Worm (Caenorhabditis elegans) whole organism, mixed stage, embryonic: Measurements from ENCODE around the gene F49C12.11.

Experiments used
- M03D4.4 ChIP-seq: sonication (generic microtip); optimal IDR thresholded peaks from 2 replicates; lab custom pipeline; 2017; ENCODE audit warnings: mild to moderate bottlenecking, missing genetic modification characterization, missing compliant biosample characterization
- bed-3 ChIP-seq: fragments of 200-800 bp; sonication (Bioruptor generic); optimal IDR thresholded peaks from 3 replicates; lab custom pipeline; 2018; ENCODE audit warnings: mild to moderate bottlenecking, missing genetic modification characterization, moderate library complexity, missing compliant biosample characterization
- blmp-1 ChIP-seq: fragments of 150-350 bp; optimal IDR thresholded peaks from 2 replicates; lab custom pipeline; 2014; ENCODE audit warnings: missing biosample characterization, missing genetic modification characterization
- ceh-39 ChIP-seq: fragments of 150-350 bp; optimal IDR thresholded peaks from 2 replicates; lab custom pipeline; 2014; ENCODE audit warnings: missing biosample characterization, missing genetic modification characterization
- ceh-43 ChIP-seq: fragments of 200-800 bp; sonication (Bioruptor generic); optimal IDR thresholded peaks from 2 replicates; lab custom pipeline; 2018; ENCODE audit warnings: mild to moderate bottlenecking, missing genetic modification characterization, moderate library complexity, missing compliant biosample characterization
- ces-1 ChIP-seq: fragments of 150-350 bp; optimal IDR thresholded peaks from 2 replicates; lab custom pipeline; 2014; ENCODE audit warnings: missing biosample characterization, missing genetic modification reagents, missing genetic modification characterization
- cnd-1 ChIP-seq: fragments of 200-800 bp; sonication (Bioruptor generic); optimal IDR thresholded peaks from 2 replicates; lab custom pipeline; 2018; ENCODE audit warnings: mild to moderate bottlenecking, missing genetic modification characterization, missing compliant biosample characterization
- drap-1 ChIP-seq: fragments of 200-800 bp; sonication (Bioruptor generic); optimal IDR thresholded peaks from 3 replicates; lab custom pipeline; 2018; ENCODE audit warnings: mild to moderate bottlenecking, missing genetic modification characterization, missing compliant biosample characterization
- elt-1 ChIP-seq: sonication (generic microtip); optimal IDR thresholded peaks from 2 replicates; lab custom pipeline; 2017; ENCODE audit warnings: missing genetic modification characterization, mild to moderate bottlenecking, missing compliant biosample characterization, antibody characterized with exemption, moderate library complexity, borderline replicate concordance; ENCODE audit not compliant: insufficient read depth
- elt-3 ChIP-seq: fragments of 150-350 bp; optimal IDR thresholded peaks from 2 replicates; lab custom pipeline; 2014; ENCODE audit warnings: missing biosample characterization, missing genetic modification characterization
- ham-2 ChIP-seq: fragments of 200-800 bp; sonication (Bioruptor generic); optimal IDR thresholded peaks from 2 replicates; lab custom pipeline; 2018; ENCODE audit warnings: mild to moderate bottlenecking, missing genetic modification characterization, missing compliant biosample characterization
- lin-13 ChIP-seq: fragments of 150-350 bp; optimal IDR thresholded peaks from 2 replicates; lab custom pipeline; 2014; ENCODE audit warnings: missing biosample characterization, missing genetic modification characterization
- lin-32 ChIP-seq: fragments of 200-800 bp; sonication (Bioruptor generic); optimal IDR thresholded peaks from 2 replicates; lab custom pipeline; 2018; ENCODE audit warnings: mild to moderate bottlenecking, missing genetic modification characterization, missing compliant biosample characterization
- lsy-2 ChIP-seq: fragments of 150-350 bp; optimal IDR thresholded peaks from 2 replicates; lab custom pipeline; 2014; ENCODE audit warnings: missing biosample characterization, missing genetic modification characterization
- mab-5 ChIP-seq: fragments of 150-350 bp; optimal IDR thresholded peaks from 2 replicates; lab custom pipeline; 2014; ENCODE audit warnings: missing biosample characterization, missing genetic modification characterization
- mep-1 ChIP-seq: fragments of 150-350 bp; optimal IDR thresholded peaks from 2 replicates; lab custom pipeline; 2017; ENCODE audit warnings: missing biosample characterization, missing genetic modification reagents, missing genetic modification characterization, inconsistent platforms
- mls-2 ChIP-seq: sonication (generic microtip); optimal IDR thresholded peaks from 2 replicates; lab custom pipeline; 2016; ENCODE audit warnings: mild to moderate bottlenecking, missing genetic modification characterization, moderate library complexity, missing compliant biosample characterization
- nhr-12 ChIP-seq: fragments of 150-350 bp; optimal IDR thresholded peaks from 2 replicates; lab custom pipeline; 2014; ENCODE audit warnings: missing biosample characterization, missing genetic modification characterization
- nhr-2 ChIP-seq: fragments of 150-350 bp; optimal IDR thresholded peaks from 2 replicates; lab custom pipeline; 2014; ENCODE audit warnings: missing biosample characterization, missing genetic modification characterization
- nhr-237 ChIP-seq: fragments of 150-350 bp; optimal IDR thresholded peaks from 2 replicates; lab custom pipeline; 2014; ENCODE audit warnings: missing biosample characterization, missing genetic modification characterization
- nhr-28 ChIP-seq: fragments of 150-350 bp; optimal IDR thresholded peaks from 2 replicates; lab custom pipeline; 2014; ENCODE audit warnings: missing biosample characterization, missing genetic modification characterization
- pha-4 ChIP-seq: fragments of 150-350 bp; optimal IDR thresholded peaks from 2 replicates; lab custom pipeline; 2018; ENCODE audit warnings: missing biosample characterization, missing genetic modification reagents, missing genetic modification characterization
- sptf-1 ChIP-seq: sonication (generic microtip); optimal IDR thresholded peaks from 2 replicates; lab custom pipeline; 2017; ENCODE audit warnings: mild to moderate bottlenecking, missing genetic modification characterization, moderate library complexity, missing compliant biosample characterization
- tbx-8 ChIP-seq: fragments of 200-800 bp; sonication (Bioruptor generic); optimal IDR thresholded peaks from 2 replicates; lab custom pipeline; 2018; ENCODE audit warnings: mild to moderate bottlenecking, missing genetic modification characterization, moderate library complexity, missing compliant biosample characterization
- unc-120 ChIP-seq: sonication (generic microtip); optimal IDR thresholded peaks from 2 replicates; lab custom pipeline; 2017; ENCODE audit warnings: missing genetic modification characterization, missing compliant biosample characterization; ENCODE audit not compliant: poor library complexity, severe bottlenecking
- unc-39 ChIP-seq: fragments of 150-350 bp; optimal IDR thresholded peaks from 2 replicates; lab custom pipeline; 2014; ENCODE audit warnings: missing biosample characterization, missing genetic modification characterization

Gene F49C12.11

ce11 chrIV:9299145-9299544 is 20.0 kb upstream of the F49C12.11 start, which contains the start of gene F49C12.2:
Gene F49C12.2 (minus strand): TSS chrIV:9299245.
- TF ChIP-seq sptf-1 (tag; lab: Kevin White, UChicago) (no peak), elt-3 (tag; lab: Kevin White, UChicago) (no peak), blmp-1 (no peak), pha-4 (tag; lab: Kevin White, UChicago) (no peak), nhr-28 (no peak), lin-13 (tag; lab: Kevin White, UChicago) (no peak), nhr-12 (tag; lab: Kevin White, UChicago) (no peak)
- TF ChIP-seq, all 35 proteins: peak for 0

DNA sequence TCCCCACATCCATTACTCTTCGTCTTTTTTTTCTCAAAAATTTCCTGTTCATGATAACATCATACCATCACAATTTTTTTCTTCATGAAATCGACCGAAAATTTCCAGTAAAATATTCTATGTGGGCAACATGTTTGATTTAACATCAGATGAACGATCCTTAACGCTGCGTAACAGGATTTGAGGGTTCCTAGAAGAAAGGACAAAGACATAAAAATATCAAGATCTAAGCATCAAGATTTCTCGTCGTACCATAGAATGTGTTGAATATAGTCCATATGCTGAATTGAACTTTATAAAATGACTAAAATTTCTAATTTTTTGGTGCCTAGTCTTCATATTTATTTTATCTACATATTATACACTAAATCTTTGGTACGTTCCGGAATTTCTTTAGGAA is 19.1 kb upstream of the F49C12.11 start, which contains the start of gene F49C12.3:
F49C12.3 (plus strand) TSS at position 301 of the 400 bp plus-strand sequence.
- TF ChIP-seq ces-1 (GFP tag; lab: Kevin White, UChicago) (no peak), drap-1 (GFP tag; lab: Kevin White, UChicago) (no peak), bed-3 (GFP tag; lab: Kevin White, UChicago) (no peak), lsy-2 (tag; lab: Kevin White, UChicago) (no peak), ceh-39 (tag; lab: Kevin White, UChicago) (no peak), pha-4 (tag; lab: Kevin White, UChicago) (no peak), mab-5 (tag; lab: Kevin White, UChicago) (no peak), nhr-237 (tag; lab: Kevin White, UChicago) (no peak)
- TF ChIP-seq, all 35 proteins: peak for 0

DNA sequence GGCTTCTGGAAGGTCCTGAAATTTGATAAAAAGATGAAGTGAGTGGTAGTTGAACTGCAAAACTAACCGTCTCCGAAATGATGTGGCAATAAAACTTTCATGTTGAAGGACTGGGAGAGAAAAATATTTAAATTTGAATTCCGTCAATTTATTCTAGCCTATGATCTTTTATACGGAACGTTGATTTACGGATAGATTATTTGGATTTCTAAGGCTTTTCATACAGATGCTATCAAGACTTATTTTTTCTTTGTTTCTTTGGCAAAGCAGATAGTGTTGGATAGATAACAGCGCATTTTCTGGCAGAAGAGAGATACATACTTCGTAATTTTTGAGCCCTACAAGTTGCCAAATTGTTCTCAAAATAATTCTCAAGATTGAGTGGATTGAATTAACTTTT is 15.2 kb upstream of the F49C12.11 start, which contains the start of gene F49C12.4:
F49C12.4 (minus strand) TSS at position 101 of the 400 bp plus-strand sequence.
- peak; percentile 61 for TF ChIP-seq elt-1 (tag; lab: Kevin White, UChicago)
- no peak for TF ChIP-seq lin-13 (tag; lab: Kevin White, UChicago)
- TF ChIP-seq mep-1 = no peak

- no peak for TF ChIP-seq ces-1 (GFP tag; lab: Kevin White, UChicago)
- no peak for TF ChIP-seq nhr-237 (tag; lab: Kevin White, UChicago)
- TF ChIP-seq drap-1 (GFP tag; lab: Kevin White, UChicago) = no peak
- no peak for TF ChIP-seq ceh-39 (tag; lab: Kevin White, UChicago)
- no peak for TF ChIP-seq nhr-2 (tag; lab: Kevin White, UChicago)
- no peak for TF ChIP-seq ham-2 (GFP tag; lab: Kevin White, UChicago)
- no peak for TF ChIP-seq mls-2 (tag; lab: Kevin White, UChicago)
- no peak for TF ChIP-seq cnd-1 (tag; lab: Kevin White, UChicago)
- no peak for TF ChIP-seq bed-3 (GFP tag; lab: Kevin White, UChicago)
- TF ChIP-seq lsy-2 (tag; lab: Kevin White, UChicago) = no peak
- TF ChIP-seq sptf-1 (tag; lab: Kevin White, UChicago) = no peak
- no peak for TF ChIP-seq tbx-8 (GFP tag; lab: Kevin White, UChicago)
- no peak for TF ChIP-seq nhr-12 (tag; lab: Kevin White, UChicago)
- TF ChIP-seq M03D4.4 (tag; lab: Kevin White, UChicago) = no peak
Measured at ce11 chrIV:9304617-9305016, 14.6 kb upstream of the F49C12.11 start, which contains the start of gene F49C12.5. Gene F49C12.5 (plus strand): TSS chrIV:9304917.

ce11 chrIV:9308975-9309374 is 10.2 kb upstream of the F49C12.11 start, which contains the start of gene F49C12.6:
Gene F49C12.6 (minus strand): TSS chrIV:9309075.
- TF ChIP-seq drap-1 (GFP tag; lab: Kevin White, UChicago) (no peak), unc-120 (tag; lab: Kevin White, UChicago) (no peak)

ce11 chrIV:9310935-9311566 is 8.1 kb upstream of the F49C12.11 start:
- TF ChIP-seq ces-1 (GFP tag; lab: Kevin White, UChicago) (no peak), blmp-1 (no peak), elt-3 (tag; lab: Kevin White, UChicago) (no peak), pha-4 (tag; lab: Kevin White, UChicago) (no peak), ceh-43 (no peak), drap-1 (GFP tag; lab: Kevin White, UChicago) (no peak), unc-39 (tag; lab: Kevin White, UChicago) (no peak), lin-32 (GFP tag; lab: Kevin White, UChicago) (no peak), nhr-237 (tag; lab: Kevin White, UChicago) (no peak)
